Worm (Caenorhabditis elegans) whole organism, L4 larva: ENCODE data around the gene srh-235.

Experiments
- F10B5.3 ChIP-seq: sonication (generic microtip); optimal IDR thresholded peaks from 2 replicates; lab custom pipeline; 2016; ENCODE audit warnings: mild to moderate bottlenecking, missing genetic modification characterization, missing compliant biosample characterization
- T26A8.4 ChIP-seq: fragments of 200-800 bp; sonication (Bioruptor generic); IDR thresholded peaks from 2 replicates; pipeline ENCODE4 v1.3.6; 2022; ENCODE audit warnings: missing genetic modification characterization, missing compliant biosample characterization
- aly-2 ChIP-seq: sonication (generic microtip); optimal IDR thresholded peaks from 2 replicates; lab custom pipeline; 2018; ENCODE audit warnings: missing biosample characterization, missing genetic modification characterization
- ceh-82 ChIP-seq: sonication (generic microtip); optimal IDR thresholded peaks from 2 replicates; lab custom pipeline; 2017; ENCODE audit warnings: missing biosample characterization, missing genetic modification characterization
- daf-12 ChIP-seq: fragments of 150-350 bp; optimal IDR thresholded peaks from 2 replicates; lab custom pipeline; 2014; ENCODE audit warnings: missing biosample characterization, missing genetic modification reagents, missing genetic modification characterization
- daf-19 ChIP-seq: fragments of 200-800 bp; sonication (Bioruptor generic); conservative IDR thresholded peaks from 2 replicates; pipeline ENCODE4 v1.3.6; 2022; ENCODE audit warnings: missing genetic modification characterization, missing compliant biosample characterization
- dve-1 ChIP-seq: sonication (generic microtip); optimal IDR thresholded peaks from 2 replicates; lab custom pipeline; 2017; ENCODE audit warnings: antibody characterized with exemption, mild to moderate bottlenecking, missing genetic modification characterization, missing compliant biosample characterization; ENCODE audit not compliant: insufficient read depth
- lir-3 ChIP-seq: sonication (generic microtip); optimal IDR thresholded peaks from 2 replicates; lab custom pipeline; 2016; ENCODE audit warnings: mild to moderate bottlenecking, missing genetic modification characterization, missing compliant biosample characterization
- nhr-76 ChIP-seq: fragments of 150-350 bp; optimal IDR thresholded peaks from 2 replicates; lab custom pipeline; 2014; ENCODE audit warnings: missing biosample characterization, missing genetic modification characterization
- nhr-77 ChIP-seq: fragments of 150-350 bp; optimal IDR thresholded peaks from 2 replicates; lab custom pipeline; 2014; ENCODE audit warnings: missing biosample characterization, missing genetic modification characterization
- unc-62 ChIP-seq, 3 experiments: fragments of 150-350 bp in 1 of 3; sonication (generic microtip); optimal IDR thresholded peaks in 2 of 3; peaks in 1 of 3; 1 replicate in 1 of 3; 2 replicates in 2 of 3; lab custom pipeline; 2014 to 2017; ENCODE audit warnings: missing biosample characterization in 3 of 3, missing genetic modification characterization in 3 of 3, missing genetic modification reagents in 3 of 3, missing genotype in 1 of 3
- zag-1 ChIP-seq: fragments of 150-350 bp; optimal IDR thresholded peaks from 2 replicates; lab custom pipeline; 2014; ENCODE audit warnings: missing biosample characterization, missing genetic modification characterization
- ztf-11 ChIP-seq: fragments of 150-350 bp; optimal IDR thresholded peaks from 2 replicates; lab custom pipeline; 2014; ENCODE audit warnings: missing biosample characterization, missing genetic modification characterization

- TF ChIP-seq zag-1 (no peak), ztf-11 (tag; lab: Kevin White, UChicago) (no peak), ceh-82 (tag; lab: Kevin White, UChicago) (no peak), aly-2 (tag; lab: Kevin White, UChicago) (no peak), lir-3 (tag; lab: Kevin White, UChicago) (no peak), daf-19 (no peak), F10B5.3 (tag; lab: Kevin White, UChicago) (no peak), nhr-77 (tag; lab: Kevin White, UChicago) (no peak), daf-12 (tag; lab: Kevin White, UChicago) (no peak), nhr-76 (no peak), T26A8.4 (no peak), dve-1 (tag; lab: Kevin White, UChicago) (no peak), unc-62 (GFP tag; optimal IDR thresholded peaks at IDR 0.05 in 1 of 2; lab: Kevin White, UChicago) (no peak), unc-62 (tag; optimal IDR thresholded peaks at IDR 0.05; lab: Kevin White, UChicago) (no peak)
Observed at ce11 chrV:17520735-17521134, 49.3 kb upstream of the srh-235 start, which contains the start of gene fbxa-136.
